Worm (Caenorhabditis elegans) whole organism, L1 larva: ENCODE data around the gene C05A2.4.

Source experiments
- egl-27 ChIP-seq, 2 experiments: fragments of 150-350 bp in 1 of 2; sonication (generic microtip); optimal IDR thresholded peaks; 3 replicates each; lab custom pipeline; 2017 to 2018; ENCODE audit warnings: missing biosample characterization in 2 of 2, missing genetic modification characterization in 2 of 2, missing genetic modification reagents in 2 of 2
- elt-3 ChIP-seq, 6 experiments: fragments of 150-350 bp in 1 of 6; sonication (generic microtip); optimal IDR thresholded peaks; 2 replicates each; lab custom pipeline; 2017 to 2018; ENCODE audit warnings: missing biosample characterization in 6 of 6, missing genetic modification characterization in 6 of 6, inconsistent platforms in 1 of 6
- fkh-10 ChIP-seq: sonication (generic microtip); optimal IDR thresholded peaks from 2 replicates; lab custom pipeline; 2017; ENCODE audit warnings: missing biosample characterization, missing genetic modification reagents, missing genetic modification characterization
- grh-1 ChIP-seq: fragments of 200-800 bp; sonication (Bioruptor generic); IDR thresholded peaks from 2 replicates; pipeline ENCODE4 v1.3.6; 2022; ENCODE audit warnings: missing genetic modification reagents, missing genetic modification characterization, missing compliant biosample characterization
- hpl-2 ChIP-seq: fragments of 150-350 bp; optimal IDR thresholded peaks from 2 replicates; lab custom pipeline; 2014; ENCODE audit warnings: missing biosample characterization, missing genetic modification reagents, missing genetic modification characterization
- nhr-12 ChIP-seq: sonication (generic microtip); optimal IDR thresholded peaks from 2 replicates; lab custom pipeline; 2017; ENCODE audit warnings: missing biosample characterization, missing genetic modification characterization
- snpc-4 ChIP-seq: fragments of 150-350 bp; optimal IDR thresholded peaks from 2 replicates; lab custom pipeline; 2014; ENCODE audit warnings: missing biosample characterization, missing genetic modification characterization
- tbx-2 ChIP-seq: sonication (generic microtip); optimal IDR thresholded peaks from 2 replicates; lab custom pipeline; 2016; ENCODE audit warnings: missing genetic modification characterization, missing compliant biosample characterization

DNA sequence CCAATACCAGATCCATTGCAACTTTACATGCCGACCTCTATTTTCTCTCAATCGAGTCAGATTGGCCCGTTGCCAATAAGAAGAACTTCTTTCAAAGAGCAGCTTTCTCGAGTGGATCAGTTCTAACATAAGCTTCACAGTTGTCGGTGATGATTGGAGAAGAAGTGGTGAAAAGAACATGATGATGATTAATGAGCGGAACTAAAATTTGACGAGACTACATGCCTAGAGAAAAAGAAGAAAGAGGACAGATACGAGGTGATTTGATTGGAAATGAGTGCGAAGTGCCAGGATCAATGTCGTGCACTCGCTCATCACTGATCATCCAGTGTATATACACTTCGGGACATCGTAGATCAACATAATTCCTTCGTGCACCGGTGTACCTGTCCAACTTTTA is 32.4 kb downstream of the C05A2.4 start:
- TF ChIP-seq elt-3 (tag; optimal IDR thresholded peaks at IDR 0.05; lab: Kevin White, UChicago) (no peak), tbx-2 (tag; lab: Kevin White, UChicago) (peak; percentile 69), hpl-2 (GFP tag; lab: Kevin White, UChicago) (no peak), egl-27 (tag; optimal IDR thresholded peaks at IDR 0.05; lab: Kevin White, UChicago) (no peak), nhr-12 (no peak), snpc-4 (tag; lab: Kevin White, UChicago) (no peak), fkh-10 (GFP tag; lab: Kevin White, UChicago) (no peak), grh-1 (GFP tag; lab: Robert Waterston, UW) (no peak)
